Worm (Caenorhabditis elegans) whole organism, L1 larva: ENCODE data around the gene ssp-33.

Experiments
- elt-3 ChIP-seq, 6 experiments: fragments of 150-350 bp in 1 of 6; sonication (generic microtip); optimal IDR thresholded peaks; 2 replicates each; lab custom pipeline; 2017 to 2018; ENCODE audit warnings: missing biosample characterization in 6 of 6, missing genetic modification characterization in 6 of 6, inconsistent platforms in 1 of 6
- grh-1 ChIP-seq: fragments of 200-800 bp; sonication (Bioruptor generic); IDR thresholded peaks from 2 replicates; pipeline ENCODE4 v1.3.6; 2022; ENCODE audit warnings: missing genetic modification reagents, missing genetic modification characterization, missing compliant biosample characterization
- hlh-4 ChIP-seq: sonication (generic microtip); optimal IDR thresholded peaks from 2 replicates; lab custom pipeline; 2016; ENCODE audit warnings: mild to moderate bottlenecking, missing genetic modification characterization, missing compliant biosample characterization
- lin-13 ChIP-seq: fragments of 150-350 bp; optimal IDR thresholded peaks from 2 replicates; lab custom pipeline; 2014; ENCODE audit warnings: missing biosample characterization, missing genetic modification reagents, missing genetic modification characterization
- lin-39 ChIP-seq: fragments of 150-350 bp; optimal IDR thresholded peaks from 2 replicates; lab custom pipeline; 2014; ENCODE audit warnings: missing biosample characterization, missing genetic modification reagents, missing genetic modification characterization
- lsy-2 ChIP-seq, 2 experiments: fragments of 150-350 bp; optimal IDR thresholded peaks; 2 replicates each; lab custom pipeline; 2014; ENCODE audit warnings: missing biosample characterization in 2 of 2, missing genetic modification characterization in 2 of 2
- nhr-12 ChIP-seq: sonication (generic microtip); optimal IDR thresholded peaks from 2 replicates; lab custom pipeline; 2017; ENCODE audit warnings: missing biosample characterization, missing genetic modification characterization
- nhr-84 ChIP-seq: sonication (generic microtip); optimal IDR thresholded peaks from 2 replicates; lab custom pipeline; 2017; ENCODE audit warnings: missing biosample characterization, missing genetic modification characterization
- snu-23 ChIP-seq: sonication (generic microtip); optimal IDR thresholded peaks from 2 replicates; lab custom pipeline; 2016; ENCODE audit warnings: missing genetic modification characterization, missing compliant biosample characterization
- swsn-7 ChIP-seq: sonication (generic microtip); optimal IDR thresholded peaks from 2 replicates; lab custom pipeline; 2016; ENCODE audit warnings: missing genetic modification characterization, missing compliant biosample characterization
- unc-30 ChIP-seq: sonication (generic microtip); optimal IDR thresholded peaks from 2 replicates; lab custom pipeline; 2017; ENCODE audit warnings: missing biosample characterization, missing genetic modification characterization
- unc-62 ChIP-seq: fragments of 150-350 bp; optimal IDR thresholded peaks from 2 replicates; lab custom pipeline; 2014; ENCODE audit warnings: missing biosample characterization, missing genetic modification reagents, missing genetic modification characterization
- ztf-11 ChIP-seq, 2 experiments: sonication (generic microtip); optimal IDR thresholded peaks; 2 replicates each; lab custom pipeline; 2016 to 2017; ENCODE audit warnings: missing genetic modification characterization in 2 of 2, missing biosample characterization in 1 of 2, missing compliant biosample characterization in 1 of 2

DNA sequence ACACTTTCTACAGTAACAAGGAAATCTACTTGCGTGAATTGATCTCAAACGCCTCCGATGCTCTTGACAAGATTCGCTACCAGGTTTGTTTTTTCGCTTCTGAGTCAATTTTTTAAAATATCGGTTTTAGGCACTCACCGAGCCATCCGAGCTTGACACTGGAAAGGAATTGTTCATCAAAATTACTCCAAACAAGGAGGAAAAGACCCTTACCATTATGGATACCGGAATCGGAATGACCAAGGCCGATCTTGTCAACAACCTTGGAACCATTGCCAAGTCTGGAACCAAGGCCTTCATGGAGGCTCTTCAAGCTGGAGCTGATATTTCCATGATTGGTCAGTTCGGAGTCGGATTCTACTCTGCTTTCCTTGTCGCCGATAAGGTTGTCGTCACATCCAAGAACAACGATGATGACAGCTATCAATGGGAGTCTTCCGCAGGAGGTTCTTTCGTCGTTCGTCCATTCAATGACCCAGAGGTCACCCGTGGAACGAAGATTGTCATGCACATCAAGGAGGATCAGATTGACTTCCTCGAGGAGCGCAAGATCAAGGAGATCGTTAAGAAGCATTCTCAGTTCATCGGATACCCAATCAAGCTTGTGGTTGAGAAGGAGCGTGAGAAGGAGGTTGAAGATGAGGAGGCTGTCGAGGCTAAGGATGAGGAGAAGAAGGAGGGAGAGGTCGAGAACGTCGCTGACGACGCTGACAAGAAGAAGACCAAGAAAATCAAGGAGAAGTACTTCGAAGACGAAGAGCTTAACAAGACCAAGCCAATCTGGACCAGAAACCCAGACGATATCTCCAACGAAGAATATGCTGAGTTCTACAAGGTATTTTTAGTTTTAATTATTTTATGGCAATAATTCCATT is 24.7 kb upstream of the ssp-33 start:
- no peak for TF ChIP-seq grh-1 (GFP tag; lab: Robert Waterston, UW)
- TF ChIP-seq nhr-12 (tag; lab: Kevin White, UChicago), result no peak
- TF ChIP-seq hlh-4 (tag; lab: Kevin White, UChicago), result no peak
- peak in 1 of 2 experiments; percentile 18 for TF ChIP-seq ztf-11 (tag; optimal IDR thresholded peaks at IDR 0.05; lab: Kevin White, UChicago)
- no peak for TF ChIP-seq snu-23 (GFP tag; lab: Kevin White, UChicago)
- TF ChIP-seq elt-3 (tag; optimal IDR thresholded peaks at IDR 0.05; lab: Kevin White, UChicago), result no peak
- TF ChIP-seq swsn-7 (tag; lab: Kevin White, UChicago), result no peak
- no peak for TF ChIP-seq unc-30 (tag; lab: Kevin White, UChicago)
- TF ChIP-seq nhr-84, result peak; percentile 70
- no peak for TF ChIP-seq unc-62
- no peak for TF ChIP-seq lin-39 (tag; lab: Kevin White, UChicago)
- TF ChIP-seq lsy-2 (tag; optimal IDR thresholded peaks at IDR 0.05; lab: Kevin White, UChicago), result no peak
- no peak for TF ChIP-seq lin-13 (GFP tag; lab: Kevin White, UChicago)
